Fruit fly (Drosophila melanogaster): ENCODE results near the gene fit.

The fit gene

DNA sequence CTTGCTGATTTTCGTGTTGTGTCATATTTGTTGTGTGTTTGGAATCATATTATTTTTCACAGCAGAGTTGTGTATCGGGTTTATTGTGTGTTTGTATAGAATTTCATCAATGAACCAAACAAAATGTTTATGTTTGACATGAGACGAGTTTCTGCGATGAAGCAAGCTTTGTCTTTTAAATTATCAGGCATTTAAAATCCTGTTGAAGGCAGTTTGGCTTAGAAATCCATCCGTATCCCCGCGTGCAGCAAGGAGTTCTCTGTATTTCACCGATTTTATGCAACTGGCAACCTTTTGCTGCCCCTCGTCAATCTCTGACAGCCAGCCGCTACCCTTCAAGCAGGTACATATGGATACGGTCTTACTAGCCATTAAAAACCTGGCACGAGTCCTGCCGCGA is 16.4 kb downstream of the fit start, which contains the start of the genes CG6569 and Cby:
Gene CG6569 (minus strand): TSS at position 101 of the 400 bp plus-strand sequence.
Gene Cby (plus strand): TSS at position 185 of the 400 bp plus-strand sequence.
- TF ChIP-seq Mio (GFP tag; optimal IDR thresholded peaks at IDR 0.05), result no peak
- no peak for TF ChIP-seq lola (GFP tag; optimal IDR thresholded peaks at IDR 0.05)
- TF ChIP-seq h (GFP tag; optimal IDR thresholded peaks at IDR 0.05), result no peak
- no peak for TF ChIP-seq sv (GFP tag; optimal IDR thresholded peaks at IDR 0.05)
- TF ChIP-seq Vsx2 (GFP tag; optimal IDR thresholded peaks at IDR 0.05; ENCODE audit: partially characterized antibody), result no peak
- no peak for TF ChIP-seq tai (GFP tag; optimal IDR thresholded peaks at IDR 0.05)
- no peak for TF ChIP-seq ey (GFP tag; optimal IDR thresholded peaks at IDR 0.05)
- no peak for TF ChIP-seq jim (GFP tag; optimal IDR thresholded peaks at IDR 0.05)
- TF ChIP-seq br (GFP tag; optimal IDR thresholded peaks at IDR 0.05), result no peak
- no peak for TF ChIP-seq Dfd (GFP tag; optimal IDR thresholded peaks at IDR 0.05)
- no peak for TF ChIP-seq psq (GFP tag; optimal IDR thresholded peaks at IDR 0.05)
- no peak for TF ChIP-seq Myc (optimal IDR thresholded peaks at IDR 0.05)
- no peak for TF ChIP-seq woc (GFP tag; optimal IDR thresholded peaks at IDR 0.05)
- no peak for TF ChIP-seq pan (optimal IDR thresholded peaks at IDR 0.05)
- TF ChIP-seq HLH106 (tag; optimal IDR thresholded peaks at IDR 0.05), result no peak
- no peak for TF ChIP-seq Hr78 (GFP tag; optimal IDR thresholded peaks at IDR 0.05)
- TF ChIP-seq GATAd (GFP tag; optimal IDR thresholded peaks at IDR 0.05), result no peak
- no peak for TF ChIP-seq dmrt93B (GFP tag; optimal IDR thresholded peaks at IDR 0.05)
- TF ChIP-seq foxo (GFP tag; optimal IDR thresholded peaks at IDR 0.05), result no peak
- TF ChIP-seq Jra (GFP tag; optimal IDR thresholded peaks at IDR 0.05), result no peak

DNA sequence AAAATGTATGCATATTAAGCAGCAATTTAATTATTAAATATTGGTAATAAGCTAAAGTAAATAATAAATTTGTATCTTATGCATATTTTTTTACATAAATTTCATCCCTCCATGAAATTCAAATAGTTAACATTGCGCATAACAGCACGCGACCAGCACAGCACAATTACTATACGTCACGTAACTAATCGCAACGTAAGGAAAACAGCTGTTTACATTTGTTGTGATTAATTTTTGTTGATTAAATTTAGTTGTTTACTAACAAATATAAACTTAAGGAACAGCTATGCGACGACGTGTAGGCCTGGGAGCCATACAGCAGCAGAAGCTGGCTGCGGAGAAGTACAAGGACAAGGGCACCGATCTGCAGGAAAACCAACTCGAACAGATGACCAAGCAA is 19.3 kb downstream of the fit start, which contains the start of gene lsn:
Gene lsn (plus strand): TSS at position 177 of the 400 bp plus-strand sequence.
- TF ChIP-seq dmrt93B (GFP tag; optimal IDR thresholded peaks at IDR 0.05), result no peak
- TF ChIP-seq CrebA (GFP tag; optimal IDR thresholded peaks at IDR 0.05; ENCODE audit: borderline replicate concordance), result peak; percentile 2
- TF ChIP-seq sage (GFP tag; optimal IDR thresholded peaks at IDR 0.05), result peak; percentile 12
- TF ChIP-seq Sp1 (GFP tag; optimal IDR thresholded peaks at IDR 0.05), result no peak
- peak; percentile 41 for TF ChIP-seq brk (GFP tag; optimal IDR thresholded peaks at IDR 0.05)

DNA sequence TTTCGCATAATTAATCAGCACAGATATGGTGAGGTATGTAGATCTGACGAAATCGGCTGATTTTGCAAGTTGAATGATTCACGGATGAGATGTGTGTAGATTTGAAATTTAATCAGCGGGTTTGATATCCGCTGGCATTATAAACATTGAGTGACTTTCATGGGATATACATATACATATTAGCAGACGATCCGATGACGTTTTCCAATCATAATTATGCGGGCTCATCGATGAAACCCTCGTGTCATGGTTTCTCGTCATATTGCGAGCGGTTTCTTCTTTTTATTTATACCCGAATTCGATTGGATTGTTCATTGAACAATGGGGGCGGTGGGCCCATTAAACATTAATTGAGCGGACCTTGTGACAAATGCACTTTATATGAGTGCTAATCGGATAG is 19.8 kb downstream of the fit start:
- TF ChIP-seq tai (GFP tag; optimal IDR thresholded peaks at IDR 0.05), result no peak
- no peak for TF ChIP-seq dmrt93B (GFP tag; optimal IDR thresholded peaks at IDR 0.05)
- no peak for TF ChIP-seq CG9705 (GFP tag; optimal IDR thresholded peaks at IDR 0.05)
- no peak for TF ChIP-seq jim (GFP tag; optimal IDR thresholded peaks at IDR 0.05)
- no peak for TF ChIP-seq Rel (GFP tag; optimal IDR thresholded peaks at IDR 0.05)
- no peak for TF ChIP-seq Rel (tag; optimal IDR thresholded peaks at IDR 0.05)
- no peak for TF ChIP-seq dsf (GFP tag; optimal IDR thresholded peaks at IDR 0.05; ENCODE audit: borderline replicate concordance)
- TF ChIP-seq usp (GFP tag; optimal IDR thresholded peaks at IDR 0.05), result no peak
- no peak for TF ChIP-seq Myc (optimal IDR thresholded peaks at IDR 0.05)

DNA sequence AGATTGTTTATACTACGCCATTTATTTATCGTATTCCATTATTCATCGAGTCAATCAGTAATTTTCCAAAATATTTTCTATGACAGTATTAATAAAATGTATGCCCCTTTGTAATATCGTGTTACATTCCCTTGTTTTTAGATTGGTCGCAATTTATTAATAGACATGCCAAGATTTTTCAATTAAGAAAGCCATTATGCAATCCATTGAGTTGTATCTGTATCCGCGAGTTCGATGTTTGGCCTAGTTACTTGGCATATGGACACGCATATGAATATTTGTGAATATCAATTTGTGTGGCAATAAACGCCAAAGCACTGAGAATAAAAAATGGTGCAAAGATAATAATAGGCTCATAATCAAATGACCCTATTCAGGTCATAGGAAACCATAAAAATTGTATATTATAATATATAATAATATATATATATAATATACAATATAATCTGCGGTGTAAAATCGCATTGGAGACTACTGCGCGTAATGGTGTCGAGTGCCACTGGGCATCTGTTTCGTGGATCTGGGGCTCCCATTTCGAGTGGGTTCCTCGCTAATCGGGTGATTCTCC is 20.4 kb downstream of the fit start:
- TF ChIP-seq CG9705 (GFP tag; optimal IDR thresholded peaks at IDR 0.05) (no peak), Rel (GFP tag; optimal IDR thresholded peaks at IDR 0.05) (no peak), Rel (tag; optimal IDR thresholded peaks at IDR 0.05) (peak; percentile 12)

DNA sequence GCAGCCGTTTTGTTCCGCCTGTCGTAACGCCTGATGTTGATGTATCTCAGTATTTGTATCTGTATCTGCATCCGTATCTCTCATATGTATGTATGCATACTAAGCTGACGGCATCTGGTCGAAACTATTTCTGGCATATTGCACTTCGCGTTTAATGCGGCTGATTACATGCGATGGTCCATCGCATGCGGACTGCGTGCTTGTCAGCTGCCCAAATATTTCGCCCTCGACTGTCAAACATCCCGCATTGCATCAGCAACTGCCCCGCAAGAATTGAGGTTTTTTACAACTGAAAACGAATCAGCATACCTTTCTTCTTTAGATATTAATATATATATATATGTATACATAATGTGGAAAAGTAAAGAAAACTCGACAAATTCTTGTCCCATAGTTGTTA is 21.4 kb downstream of the fit start:
- TF ChIP-seq foxo (GFP tag; optimal IDR thresholded peaks at IDR 0.05), result no peak
- no peak for TF ChIP-seq sv (GFP tag; optimal IDR thresholded peaks at IDR 0.05)
- no peak for TF ChIP-seq GATAd (GFP tag; optimal IDR thresholded peaks at IDR 0.05)
- TF ChIP-seq rgr (GFP tag; optimal IDR thresholded peaks at IDR 0.05), result no peak
- TF ChIP-seq CG9705 (GFP tag; optimal IDR thresholded peaks at IDR 0.05), result no peak
- TF ChIP-seq Rel (GFP tag; optimal IDR thresholded peaks at IDR 0.05), result no peak
- no peak for TF ChIP-seq Rel (tag; optimal IDR thresholded peaks at IDR 0.05)
- no peak for TF ChIP-seq OdsH (GFP tag; optimal IDR thresholded peaks at IDR 0.05)
- TF ChIP-seq N (GFP tag; optimal IDR thresholded peaks at IDR 0.05), result no peak
- TF ChIP-seq usp (GFP tag; optimal IDR thresholded peaks at IDR 0.05), result no peak
- no peak for TF ChIP-seq woc (GFP tag; optimal IDR thresholded peaks at IDR 0.05)
- TF ChIP-seq Hr83 (GFP tag; optimal IDR thresholded peaks at IDR 0.05; ENCODE audit: poor library complexity, severe bottlenecking), result no peak
- no peak for TF ChIP-seq ey (GFP tag; optimal IDR thresholded peaks at IDR 0.05)
- TF ChIP-seq dmrt93B (GFP tag; optimal IDR thresholded peaks at IDR 0.05), result no peak
- TF ChIP-seq Dfd (GFP tag; optimal IDR thresholded peaks at IDR 0.05), result no peak
- TF ChIP-seq Vsx2 (GFP tag; optimal IDR thresholded peaks at IDR 0.05; ENCODE audit: partially characterized antibody), result no peak
- no peak for TF ChIP-seq pan (optimal IDR thresholded peaks at IDR 0.05)
- no peak for TF ChIP-seq Sp1 (GFP tag; optimal IDR thresholded peaks at IDR 0.05)
- TF ChIP-seq Dif (GFP tag; optimal IDR thresholded peaks at IDR 0.05; ENCODE audit: partially characterized antibody), result no peak
- TF ChIP-seq h (GFP tag; optimal IDR thresholded peaks at IDR 0.05), result no peak
- TF ChIP-seq dl (GFP tag; optimal IDR thresholded peaks at IDR 0.05; ENCODE audit: insufficient read depth in 1 of 2, partially characterized antibody in 2 of 2), result no peak

Measured in whole organism, wandering third instar larva.